Worm (Caenorhabditis elegans) whole organism, L3 larva: Measurements from ENCODE around the gene F13H6.5.

Experiments
- ZK546.5 ChIP-seq: sonication (generic microtip); optimal IDR thresholded peaks from 2 replicates; lab custom pipeline; 2017; ENCODE audit warnings: missing biosample characterization, missing genetic modification characterization
- ama-1 ChIP-seq: fragments of 150-350 bp; optimal IDR thresholded peaks from 2 replicates; lab custom pipeline; 2018
- egl-27 ChIP-seq: sonication (generic microtip); optimal IDR thresholded peaks from 4 replicates; lab custom pipeline; 2017; ENCODE audit warnings: missing biosample characterization, missing genetic modification reagents, missing genetic modification characterization
- mdl-1 ChIP-seq: fragments of 150-350 bp; optimal IDR thresholded peaks from 2 replicates; lab custom pipeline; 2014; ENCODE audit warnings: missing biosample characterization, missing genetic modification characterization
- nfya-1 ChIP-seq: sonication (generic microtip); optimal IDR thresholded peaks from 2 replicates; lab custom pipeline; 2017; ENCODE audit warnings: missing genetic modification characterization, mild to moderate bottlenecking, missing compliant biosample characterization, antibody characterized with exemption, moderate library complexity; ENCODE audit not compliant: insufficient read depth
- nhr-67 ChIP-seq: fragments of 150-350 bp; optimal IDR thresholded peaks from 2 replicates; lab custom pipeline; 2014; ENCODE audit warnings: missing biosample characterization, missing genetic modification characterization
- nhr-77 ChIP-seq: fragments of 150-350 bp; optimal IDR thresholded peaks from 2 replicates; lab custom pipeline; 2014; ENCODE audit warnings: missing biosample characterization, missing genetic modification characterization
- tbx-2 ChIP-seq: sonication (generic microtip); optimal IDR thresholded peaks from 2 replicates; lab custom pipeline; 2016; ENCODE audit warnings: mild to moderate bottlenecking, missing genetic modification characterization, missing compliant biosample characterization
- zag-1 ChIP-seq: fragments of 150-350 bp; optimal IDR thresholded peaks from 2 replicates; lab custom pipeline; 2014; ENCODE audit warnings: missing biosample characterization, missing genetic modification characterization

- TF ChIP-seq mdl-1 (no peak), nhr-77 (tag; lab: Kevin White, UChicago) (no peak), nhr-67 (tag; lab: Kevin White, UChicago) (no peak), tbx-2 (tag; lab: Kevin White, UChicago) (no peak), zag-1 (tag; lab: Kevin White, UChicago) (no peak), nfya-1 (no peak), ZK546.5 (tag; lab: Kevin White, UChicago) (no peak), egl-27 (tag; lab: Kevin White, UChicago) (no peak), ama-1 (no peak)
Observed at ce11 chrV:6365597-6365996, 9.1 kb downstream of the F13H6.5 start, which contains the start of gene cest-33.
